Worm (Caenorhabditis elegans) whole organism, L1 larva: ENCODE results near the gene cul-4.

Experiments
- C04F5.9 ChIP-seq: sonication (generic microtip); optimal IDR thresholded peaks from 2 replicates; lab custom pipeline; 2016; ENCODE audit warnings: missing genetic modification characterization, missing compliant biosample characterization
- C16A3.4 ChIP-seq: fragments of 150-350 bp; optimal IDR thresholded peaks from 2 replicates; lab custom pipeline; 2014; ENCODE audit warnings: missing biosample characterization, missing genetic modification characterization
- C34B4.2 ChIP-seq: sonication (generic microtip); optimal IDR thresholded peaks from 2 replicates; lab custom pipeline; 2017; ENCODE audit warnings: mild to moderate bottlenecking, missing genetic modification characterization, missing compliant biosample characterization
- F16B12.6 ChIP-seq: fragments of 150-350 bp; optimal IDR thresholded peaks from 2 replicates; lab custom pipeline; 2014; ENCODE audit warnings: missing biosample characterization, missing genetic modification characterization
- Y116A8C.19 ChIP-seq: sonication (generic microtip); optimal IDR thresholded peaks from 2 replicates; lab custom pipeline; 2016; ENCODE audit warnings: missing compliant biosample characterization, missing genetic modification characterization, borderline replicate concordance
- aha-1 ChIP-seq: fragments of 150-350 bp; optimal IDR thresholded peaks from 2 replicates; lab custom pipeline; 2014; ENCODE audit warnings: missing biosample characterization, missing genetic modification characterization
- alr-1 ChIP-seq: fragments of 200-800 bp; sonication (Bioruptor generic); optimal IDR thresholded peaks from 2 replicates; lab custom pipeline; 2018; ENCODE audit warnings: borderline replicate concordance, mild to moderate bottlenecking, missing genetic modification characterization, missing compliant biosample characterization
- aly-2 ChIP-seq: fragments of 150-350 bp; optimal IDR thresholded peaks from 2 replicates; lab custom pipeline; 2014; ENCODE audit warnings: missing biosample characterization, missing genetic modification characterization
- ama-1 ChIP-seq: fragments of 150-350 bp; optimal IDR thresholded peaks from 2 replicates; lab custom pipeline; 2014
- blmp-1 ChIP-seq: fragments of 150-350 bp; optimal IDR thresholded peaks from 2 replicates; lab custom pipeline; 2014; ENCODE audit warnings: missing biosample characterization, missing genetic modification characterization
- ceh-63 ChIP-seq: fragments of 200-800 bp; sonication (Bioruptor generic); optimal IDR thresholded peaks from 2 replicates; lab custom pipeline; 2018; ENCODE audit warnings: mild to moderate bottlenecking, missing genetic modification characterization, missing compliant biosample characterization
- ceh-8 ChIP-seq: fragments of 200-800 bp; sonication (Bioruptor generic); optimal IDR thresholded peaks from 2 replicates; lab custom pipeline; 2018; ENCODE audit warnings: mild to moderate bottlenecking, missing genetic modification characterization, moderate library complexity, missing compliant biosample characterization
- ceh-88 ChIP-seq: fragments of 200-800 bp; sonication (Bioruptor generic); IDR thresholded peaks from 2 replicates; pipeline ENCODE4 v1.3.6; 2022; ENCODE audit warnings: missing genetic modification characterization, missing compliant biosample characterization
- ceh-90 ChIP-seq: sonication (generic microtip); optimal IDR thresholded peaks from 2 replicates; lab custom pipeline; 2016; ENCODE audit warnings: missing genetic modification characterization, missing compliant biosample characterization
- efl-1 ChIP-seq, 4 experiments: fragments of 150-350 bp; optimal IDR thresholded peaks in 3 of 4; peaks in 1 of 4; 1 replicate in 1 of 4; 2 replicates in 3 of 4; lab custom pipeline; 2014; ENCODE audit warnings: missing biosample characterization in 2 of 4, missing genetic modification characterization in 2 of 4, missing genetic modification reagents in 2 of 4
- efl-3 ChIP-seq: fragments of 200-800 bp; sonication (Bioruptor generic); optimal IDR thresholded peaks from 2 replicates; lab custom pipeline; 2018; ENCODE audit warnings: mild to moderate bottlenecking, missing genetic modification characterization, missing compliant biosample characterization
- egl-13 ChIP-seq: sonication (generic microtip); optimal IDR thresholded peaks from 2 replicates; lab custom pipeline; 2016; ENCODE audit warnings: missing genotype, missing genetic modification reagents, missing genetic modification characterization, missing compliant biosample characterization
- egl-27 ChIP-seq, 2 experiments: fragments of 150-350 bp in 1 of 2; sonication (generic microtip); optimal IDR thresholded peaks; 3 replicates each; lab custom pipeline; 2017 to 2018; ENCODE audit warnings: missing biosample characterization in 2 of 2, missing genetic modification characterization in 2 of 2, missing genetic modification reagents in 2 of 2
- elt-3 ChIP-seq, 6 experiments: fragments of 150-350 bp in 1 of 6; sonication (generic microtip); optimal IDR thresholded peaks; 2 replicates each; lab custom pipeline; 2017 to 2018; ENCODE audit warnings: missing biosample characterization in 6 of 6, missing genetic modification characterization in 6 of 6, inconsistent platforms in 1 of 6
- fos-1 ChIP-seq: fragments of 150-350 bp; optimal IDR thresholded peaks from 2 replicates; lab custom pipeline; 2014; ENCODE audit warnings: missing biosample characterization, missing genetic modification characterization
- hlh-17 ChIP-seq: fragments of 200-800 bp; sonication (Bioruptor generic); optimal IDR thresholded peaks from 2 replicates; lab custom pipeline; 2018; ENCODE audit warnings: missing genetic modification characterization, mild to moderate bottlenecking, missing compliant biosample characterization, moderate library complexity, borderline replicate concordance
- hlh-4 ChIP-seq: sonication (generic microtip); optimal IDR thresholded peaks from 2 replicates; lab custom pipeline; 2016; ENCODE audit warnings: mild to moderate bottlenecking, missing genetic modification characterization, missing compliant biosample characterization
- hpl-2 ChIP-seq: fragments of 150-350 bp; optimal IDR thresholded peaks from 2 replicates; lab custom pipeline; 2014; ENCODE audit warnings: missing biosample characterization, missing genetic modification reagents, missing genetic modification characterization
- irx-1 ChIP-seq: sonication (generic microtip); optimal IDR thresholded peaks from 2 replicates; lab custom pipeline; 2016; ENCODE audit warnings: missing genetic modification characterization, missing compliant biosample characterization
- isw-1 ChIP-seq: fragments of 200-800 bp; sonication (Bioruptor generic); IDR thresholded peaks from 2 replicates; pipeline ENCODE4 v1.3.6; 2022; ENCODE audit warnings: missing genetic modification characterization, missing compliant biosample characterization
- lin-13 ChIP-seq: fragments of 150-350 bp; optimal IDR thresholded peaks from 2 replicates; lab custom pipeline; 2014; ENCODE audit warnings: missing biosample characterization, missing genetic modification reagents, missing genetic modification characterization
- lin-14 ChIP-seq: fragments of 200-800 bp; sonication (Bioruptor generic); optimal IDR thresholded peaks from 2 replicates; lab custom pipeline; 2018; ENCODE audit warnings: mild to moderate bottlenecking, missing genetic modification characterization, moderate library complexity, missing compliant biosample characterization
- lin-39 ChIP-seq: fragments of 150-350 bp; optimal IDR thresholded peaks from 2 replicates; lab custom pipeline; 2014; ENCODE audit warnings: missing biosample characterization, missing genetic modification reagents, missing genetic modification characterization
- lsy-2 ChIP-seq, 2 experiments: fragments of 150-350 bp; optimal IDR thresholded peaks; 2 replicates each; lab custom pipeline; 2014; ENCODE audit warnings: missing biosample characterization in 2 of 2, missing genetic modification characterization in 2 of 2
- mep-1 ChIP-seq: fragments of 150-350 bp; optimal IDR thresholded peaks from 2 replicates; lab custom pipeline; 2014; ENCODE audit warnings: missing biosample characterization, missing genetic modification characterization
- nhr-11 ChIP-seq: fragments of 150-350 bp; optimal IDR thresholded peaks from 2 replicates; lab custom pipeline; 2014; ENCODE audit warnings: missing biosample characterization, missing genetic modification characterization
- nhr-19 ChIP-seq: fragments of 200-800 bp; sonication (Bioruptor generic); conservative IDR thresholded peaks from 2 replicates; pipeline ENCODE4 v1.3.6; 2022; ENCODE audit warnings: missing genetic modification characterization, missing compliant biosample characterization
- nhr-20 ChIP-seq: sonication (generic microtip); optimal IDR thresholded peaks from 2 replicates; lab custom pipeline; 2016; ENCODE audit warnings: mild to moderate bottlenecking, missing genetic modification characterization, missing compliant biosample characterization
- nhr-28 ChIP-seq: fragments of 150-350 bp; optimal IDR thresholded peaks from 2 replicates; lab custom pipeline; 2014; ENCODE audit warnings: missing biosample characterization, missing genetic modification characterization
- nhr-47 ChIP-seq: sonication (generic microtip); optimal IDR thresholded peaks from 2 replicates; lab custom pipeline; 2016; ENCODE audit warnings: mild to moderate bottlenecking, missing genetic modification characterization, moderate library complexity, missing compliant biosample characterization
- nhr-77 ChIP-seq: fragments of 150-350 bp; optimal IDR thresholded peaks from 2 replicates; lab custom pipeline; 2014; ENCODE audit warnings: missing biosample characterization, missing genetic modification characterization
- pag-3 ChIP-seq: sonication (generic microtip); optimal IDR thresholded peaks from 2 replicates; lab custom pipeline; 2017; ENCODE audit warnings: missing genetic modification characterization, mild to moderate bottlenecking, missing compliant biosample characterization, antibody characterized with exemption, borderline replicate concordance; ENCODE audit not compliant: insufficient read depth
- pax-3 ChIP-seq: fragments of 200-800 bp; sonication (Bioruptor generic); optimal IDR thresholded peaks from 2 replicates; lab custom pipeline; 2018; ENCODE audit warnings: mild to moderate bottlenecking, missing genetic modification characterization, moderate library complexity, missing compliant biosample characterization
- rnt-1 ChIP-seq: sonication (generic microtip); optimal IDR thresholded peaks from 2 replicates; lab custom pipeline; 2016; ENCODE audit warnings: mild to moderate bottlenecking, missing genetic modification characterization, moderate library complexity, missing compliant biosample characterization
- snpc-4 ChIP-seq: fragments of 150-350 bp; optimal IDR thresholded peaks from 2 replicates; lab custom pipeline; 2014; ENCODE audit warnings: missing biosample characterization, missing genetic modification characterization
- snu-23 ChIP-seq: sonication (generic microtip); optimal IDR thresholded peaks from 2 replicates; lab custom pipeline; 2016; ENCODE audit warnings: missing genetic modification characterization, missing compliant biosample characterization
- sox-4 ChIP-seq: sonication (generic microtip); optimal IDR thresholded peaks from 2 replicates; lab custom pipeline; 2016; ENCODE audit warnings: missing genetic modification characterization, missing compliant biosample characterization
- sup-37 ChIP-seq: fragments of 200-800 bp; sonication (Bioruptor generic); optimal IDR thresholded peaks from 2 replicates; lab custom pipeline; 2018; ENCODE audit warnings: mild to moderate bottlenecking, missing genetic modification characterization, missing compliant biosample characterization
- swsn-7 ChIP-seq: sonication (generic microtip); optimal IDR thresholded peaks from 2 replicates; lab custom pipeline; 2016; ENCODE audit warnings: missing genetic modification characterization, missing compliant biosample characterization
- tbx-2 ChIP-seq: sonication (generic microtip); optimal IDR thresholded peaks from 2 replicates; lab custom pipeline; 2016; ENCODE audit warnings: missing genetic modification characterization, missing compliant biosample characterization
- unc-62 ChIP-seq: fragments of 150-350 bp; optimal IDR thresholded peaks from 2 replicates; lab custom pipeline; 2014; ENCODE audit warnings: missing biosample characterization, missing genetic modification reagents, missing genetic modification characterization
- unc-86 ChIP-seq: sonication (generic microtip); optimal IDR thresholded peaks from 2 replicates; lab custom pipeline; 2016; ENCODE audit warnings: missing genetic modification characterization, missing compliant biosample characterization
- unc-98 ChIP-seq: fragments of 200-800 bp; sonication (Bioruptor generic); IDR thresholded peaks from 2 replicates; pipeline ENCODE4 v1.3.6; 2022; ENCODE audit warnings: missing genetic modification characterization, missing compliant biosample characterization
- vab-15 ChIP-seq: sonication (generic microtip); optimal IDR thresholded peaks from 2 replicates; lab custom pipeline; 2017; ENCODE audit warnings: missing genotype, mild to moderate bottlenecking, missing genetic modification characterization, missing compliant biosample characterization
- xbp-1 ChIP-seq: sonication (generic microtip); optimal IDR thresholded peaks from 2 replicates; lab custom pipeline; 2016; ENCODE audit warnings: missing genetic modification characterization, missing compliant biosample characterization
- zip-4 ChIP-seq: fragments of 200-800 bp; sonication (Bioruptor generic); optimal IDR thresholded peaks from 2 replicates; lab custom pipeline; 2018; ENCODE audit warnings: mild to moderate bottlenecking, missing genetic modification characterization, moderate library complexity, missing compliant biosample characterization
- ztf-11 ChIP-seq, 2 experiments: sonication (generic microtip); optimal IDR thresholded peaks; 2 replicates each; lab custom pipeline; 2016 to 2017; ENCODE audit warnings: missing genetic modification characterization in 2 of 2, missing biosample characterization in 1 of 2, missing compliant biosample characterization in 1 of 2

The cul-4 gene

ce11 chrII:7301670-7302151, at the start of gene cul-4:
TSS of gene cul-4 (plus strand) at chrII:7302101.
- TF ChIP-seq pax-3 (tag; lab: Kevin White, UChicago), result no peak
- TF ChIP-seq nhr-28, result no peak
- TF ChIP-seq efl-1 (optimal IDR thresholded peaks at IDR 0.05; lab: Kevin White, UChicago), result peak; percentile 71 to 82
- TF ChIP-seq efl-1 (GFP tag; optimal IDR thresholded peaks at IDR 0.05 in 1 of 2; lab: Kevin White, UChicago), result peak; percentile 76 to 97
- TF ChIP-seq lin-39 (tag; lab: Kevin White, UChicago), result peak; percentile 37
- no peak for TF ChIP-seq lin-14
- TF ChIP-seq unc-62 (GFP tag; lab: Kevin White, UChicago), result no peak
- no peak for TF ChIP-seq ceh-90
- peak; percentile 70 for TF ChIP-seq snpc-4 (tag; lab: Kevin White, UChicago)
- TF ChIP-seq Y116A8C.19 (tag; lab: Kevin White, UChicago), result no peak
- peak; percentile 84 to 88 for TF ChIP-seq lsy-2 (tag; optimal IDR thresholded peaks at IDR 0.05; lab: Kevin White, UChicago)
- TF ChIP-seq ceh-88 (GFP tag; lab: Robert Waterston, UW), result 0 out of 2 replicates have a peak, but pooled peaks have one; percentile 28
- TF ChIP-seq isw-1 (GFP tag; lab: Robert Waterston, UW), result peak; percentile 54
- no peak for TF ChIP-seq egl-27 (tag; optimal IDR thresholded peaks at IDR 0.05; lab: Kevin White, UChicago)
- no peak for TF ChIP-seq alr-1 (tag; lab: Kevin White, UChicago)
- peak; percentile 85 for TF ChIP-seq xbp-1 (tag; lab: Kevin White, UChicago)
- no peak for TF ChIP-seq C34B4.2 (tag; lab: Kevin White, UChicago)
- TF ChIP-seq unc-86 (tag; lab: Kevin White, UChicago), result peak; percentile 71
- no peak for TF ChIP-seq tbx-2 (tag; lab: Kevin White, UChicago)
- TF ChIP-seq efl-3 (GFP tag; lab: Kevin White, UChicago), result no peak
- TF ChIP-seq hpl-2 (GFP tag; lab: Kevin White, UChicago), result no peak
- peak; percentile 12 for TF ChIP-seq sup-37 (GFP tag; lab: Kevin White, UChicago)
- TF ChIP-seq blmp-1 (tag; lab: Kevin White, UChicago), result peak; percentile 65
- TF ChIP-seq C16A3.4 (tag; lab: Kevin White, UChicago), result peak; percentile 41
- TF ChIP-seq F16B12.6, result peak; percentile 69
- TF ChIP-seq swsn-7 (tag; lab: Kevin White, UChicago), result peak; percentile 80
- peak; percentile 6 for TF ChIP-seq fos-1 (tag; lab: Kevin White, UChicago)
- no peak for TF ChIP-seq nhr-47
- peak; percentile 12 for TF ChIP-seq nhr-77
- peak; percentile 85 for TF ChIP-seq nhr-20 (tag; lab: Kevin White, UChicago)
- no peak for TF ChIP-seq ceh-63 (GFP tag; lab: Kevin White, UChicago)
- TF ChIP-seq hlh-4 (tag; lab: Kevin White, UChicago), result no peak
- TF ChIP-seq mep-1, result peak; percentile 90
- TF ChIP-seq ama-1, result no peak
- peak; percentile 72 for TF ChIP-seq irx-1 (tag; lab: Kevin White, UChicago)
- peak in 2 of 6 experiments; percentile 21 to 61 for TF ChIP-seq elt-3 (tag; optimal IDR thresholded peaks at IDR 0.05; lab: Kevin White, UChicago)
- TF ChIP-seq aha-1, result no peak
- peak in 1 of 2 experiments; percentile 31 for TF ChIP-seq ztf-11 (tag; optimal IDR thresholded peaks at IDR 0.05; lab: Kevin White, UChicago)
- peak; percentile 41 for TF ChIP-seq zip-4
- TF ChIP-seq vab-15 (tag; lab: Kevin White, UChicago), result no peak
- no peak for TF ChIP-seq unc-98 (GFP tag; lab: Robert Waterston, UW)
- peak; percentile 82 for TF ChIP-seq nhr-19
- TF ChIP-seq C04F5.9, result peak; percentile 59
- TF ChIP-seq rnt-1 (tag; lab: Kevin White, UChicago), result peak; percentile 83
- no peak for TF ChIP-seq lin-13
- no peak for TF ChIP-seq pag-3 (tag; lab: Kevin White, UChicago)
- TF ChIP-seq sox-4 (tag; lab: Kevin White, UChicago), result no peak
- TF ChIP-seq ceh-8 (GFP tag; lab: Kevin White, UChicago), result peak; percentile 46
- no peak for TF ChIP-seq nhr-11 (tag; lab: Kevin White, UChicago)
- no peak for TF ChIP-seq hlh-17 (GFP tag; lab: Kevin White, UChicago)
- no peak for TF ChIP-seq aly-2 (tag; lab: Kevin White, UChicago)
- peak; percentile 65 for TF ChIP-seq egl-13
- TF ChIP-seq snu-23 (GFP tag; lab: Kevin White, UChicago), result peak; percentile 84
